Fruit fly (Drosophila melanogaster) whole organism, wandering third instar larva: Measurements from ENCODE around the gene CG31922.

ENCODE experiments used
- CG32264 ChIP-seq: fragments of 200-800 bp; sonication (Bioruptor generic); optimal IDR thresholded peaks from 2 replicates; lab custom pipeline; 2016; ENCODE audit warnings: missing biosample characterization, missing genetic modification characterization
- CG9705 ChIP-seq: fragments of 200-800 bp; sonication (Bioruptor generic); optimal IDR thresholded peaks from 2 replicates; lab custom pipeline; 2018; ENCODE audit warnings: missing biosample characterization, mild to moderate bottlenecking, missing genetic modification characterization
- CrebA ChIP-seq: fragments of 200-800 bp; sonication (Bioruptor generic); optimal IDR thresholded peaks from 2 replicates; lab custom pipeline; 2016; ENCODE audit warnings: missing biosample characterization, mild to moderate bottlenecking, missing genetic modification characterization, borderline replicate concordance
- Dif ChIP-seq: fragments of 200-275, 200-300 bp; sonication (Bioruptor generic); optimal IDR thresholded peaks from 2 replicates; lab custom pipeline; 2018; ENCODE audit warnings: missing biosample characterization, missing genetic modification characterization; ENCODE audit not compliant: partially characterized antibody
- GATAd ChIP-seq: sonication (Bioruptor generic); optimal IDR thresholded peaks from 2 replicates; lab custom pipeline; 2016; ENCODE audit warnings: missing biosample characterization, missing genetic modification characterization
- HLH106 ChIP-seq: fragments of 200-800 bp; optimal IDR thresholded peaks from 3 replicates; lab custom pipeline; 2019; ENCODE audit warnings: missing biosample characterization, mild to moderate bottlenecking, missing genetic modification characterization, moderate library complexity
- Hnf4 ChIP-seq: fragments of 200-800 bp; sonication (Bioruptor generic); optimal IDR thresholded peaks from 2 replicates; lab custom pipeline; 2016; ENCODE audit warnings: missing biosample characterization, mild to moderate bottlenecking, missing genetic modification characterization
- Hr78 ChIP-seq: fragments of >200 bp; optimal IDR thresholded peaks from 2 replicates; lab custom pipeline; 2017; ENCODE audit warnings: missing biosample characterization, missing genetic modification characterization
- Jra ChIP-seq: sonication (Bioruptor generic); optimal IDR thresholded peaks from 2 replicates; lab custom pipeline; 2016; ENCODE audit warnings: missing biosample characterization, missing genetic modification characterization
- Mio ChIP-seq: sonication (Bioruptor generic); optimal IDR thresholded peaks from 2 replicates; lab custom pipeline; 2016; ENCODE audit warnings: missing biosample characterization, missing genetic modification characterization
- Myc ChIP-seq: fragments of >200 bp; optimal IDR thresholded peaks from 2 replicates; lab custom pipeline; 2017
- OdsH ChIP-seq: fragments of 200-800 bp; sonication (Bioruptor generic); optimal IDR thresholded peaks from 2 replicates; lab custom pipeline; 2016; ENCODE audit warnings: missing biosample characterization, mild to moderate bottlenecking, missing genetic modification characterization
- Rel ChIP-seq, 2 experiments: fragments of 200-800 bp; sonication (Bioruptor generic) in 1 of 2; optimal IDR thresholded peaks; 2 replicates in 1 of 2; 3 replicates in 1 of 2; lab custom pipeline; 2016 to 2019; ENCODE audit warnings: mild to moderate bottlenecking in 2 of 2, missing biosample characterization in 2 of 2, missing genetic modification characterization in 2 of 2, moderate library complexity in 1 of 2
- Sp1 ChIP-seq: fragments of 200-800 bp; sonication (Bioruptor generic); optimal IDR thresholded peaks from 3 replicates; lab custom pipeline; 2019; ENCODE audit warnings: missing biosample characterization, mild to moderate bottlenecking, missing genetic modification characterization, moderate library complexity
- Vsx2 ChIP-seq: fragments of 200-300, 225-300 bp; sonication (Bioruptor generic); optimal IDR thresholded peaks from 2 replicates; lab custom pipeline; 2018; ENCODE audit warnings: missing biosample characterization, missing genetic modification characterization; ENCODE audit not compliant: partially characterized antibody
- br ChIP-seq: fragments of 200-800 bp; sonication (Bioruptor generic); optimal IDR thresholded peaks from 2 replicates; lab custom pipeline; 2016; ENCODE audit warnings: missing biosample characterization, missing genetic modification characterization
- brk ChIP-seq: fragments of 200-800 bp; sonication (Bioruptor generic); optimal IDR thresholded peaks from 2 replicates; lab custom pipeline; 2016; ENCODE audit warnings: missing biosample characterization, mild to moderate bottlenecking, missing genetic modification characterization
- dl ChIP-seq, 2 experiments: fragments of 175-275, 200-275 bp in 1 of 2; fragments of 200-275 bp in 1 of 2; sonication (Bioruptor generic); optimal IDR thresholded peaks; lab custom pipeline; 2018; ENCODE audit warnings: mild to moderate bottlenecking in 2 of 2, missing biosample characterization in 2 of 2, missing genetic modification characterization in 2 of 2, moderate library complexity in 2 of 2; ENCODE audit not compliant: partially characterized antibody in 2 of 2, insufficient read depth in 1 of 2
- dmrt93B ChIP-seq: fragments of 200-800 bp; sonication (Bioruptor generic); optimal IDR thresholded peaks from 2 replicates; lab custom pipeline; 2018; ENCODE audit warnings: missing biosample characterization, mild to moderate bottlenecking, missing genetic modification characterization
- dsf ChIP-seq: sonication (Bioruptor generic); optimal IDR thresholded peaks from 2 replicates; lab custom pipeline; 2016; ENCODE audit warnings: missing biosample characterization, missing genetic modification characterization, borderline replicate concordance
- ey ChIP-seq: fragments of 200-800 bp; sonication (Bioruptor generic); optimal IDR thresholded peaks from 2 replicates; lab custom pipeline; 2016; ENCODE audit warnings: missing biosample characterization, missing genetic modification characterization
- foxo ChIP-seq, 2 experiments: fragments of 200-800 bp; sonication (Bioruptor generic); optimal IDR thresholded peaks; 2 replicates in 1 of 2; 3 replicates in 1 of 2; lab custom pipeline; 2016 to 2017; ENCODE audit warnings: missing biosample characterization in 2 of 2, missing genetic modification characterization in 2 of 2
- fru ChIP-seq: fragments of 200-800 bp; sonication (Bioruptor generic); optimal IDR thresholded peaks from 3 replicates; lab custom pipeline; 2016; ENCODE audit warnings: missing biosample characterization, mild to moderate bottlenecking, missing genetic modification characterization
- h ChIP-seq: fragments of 200-800 bp; sonication (Bioruptor generic); optimal IDR thresholded peaks from 3 replicates; lab custom pipeline; 2016; ENCODE audit warnings: missing biosample characterization, mild to moderate bottlenecking, missing genetic modification characterization
- jim ChIP-seq: fragments of 175-275, 200-325 bp; sonication (Bioruptor generic); optimal IDR thresholded peaks from 2 replicates; lab custom pipeline; 2016; ENCODE audit warnings: missing biosample characterization, mild to moderate bottlenecking, missing genetic modification characterization
- lola ChIP-seq: fragments of >200 bp; optimal IDR thresholded peaks from 2 replicates; lab custom pipeline; 2017; ENCODE audit warnings: missing biosample characterization, missing genetic modification characterization
- pan ChIP-seq: fragments of >200 bp; optimal IDR thresholded peaks from 2 replicates; lab custom pipeline; 2017
- psq ChIP-seq: fragments of 200-800 bp; sonication (Bioruptor generic); optimal IDR thresholded peaks from 3 replicates; lab custom pipeline; 2017; ENCODE audit warnings: missing biosample characterization, mild to moderate bottlenecking, missing genetic modification characterization, moderate library complexity
- rgr ChIP-seq: fragments of 200-800 bp; sonication (Bioruptor generic); optimal IDR thresholded peaks from 3 replicates; lab custom pipeline; 2016; ENCODE audit warnings: missing biosample characterization, mild to moderate bottlenecking, missing genetic modification characterization
- sv ChIP-seq: fragments of 200-800 bp; sonication (Bioruptor generic); optimal IDR thresholded peaks from 3 replicates; lab custom pipeline; 2016; ENCODE audit warnings: missing biosample characterization, missing genetic modification characterization
- tai ChIP-seq: sonication (Bioruptor generic); optimal IDR thresholded peaks from 2 replicates; lab custom pipeline; 2016; ENCODE audit warnings: missing biosample characterization, missing genetic modification characterization
- woc ChIP-seq: sonication (Bioruptor generic); optimal IDR thresholded peaks from 2 replicates; lab custom pipeline; 2016; ENCODE audit warnings: missing biosample characterization, mild to moderate bottlenecking, missing genetic modification characterization

CG31922 gene

dm6 chr2L:1143286-1143685 lies 26.7 kb upstream of the CG31922 start:
- TF ChIP-seq Dif (GFP tag; lab: Kevin White, UChicago) (no peak), GATAd (GFP tag; lab: Kevin White, UChicago) (no peak), CG32264 (GFP tag; lab: Kevin White, UChicago) (no peak), Rel (GFP tag; optimal IDR thresholded peaks at IDR 0.05; lab: Kevin White, UChicago) (no peak), Rel (tag; optimal IDR thresholded peaks at IDR 0.05; lab: Kevin White, UChicago) (no peak), Myc (no peak)

dm6 chr2L:1144371-1145360 lies 25.3 kb upstream of the CG31922 start:
- peak; percentile 91 for TF ChIP-seq fru (GFP tag; lab: Kevin White, UChicago)
- no peak for TF ChIP-seq jim (GFP tag; lab: Kevin White, UChicago)
- TF ChIP-seq foxo (GFP tag; optimal IDR thresholded peaks at IDR 0.05; lab: Kevin White, UChicago), result peak; percentile 80 to 94
- TF ChIP-seq dl (GFP tag; optimal IDR thresholded peaks at IDR 0.05; lab: Kevin White, UChicago; ENCODE audit: insufficient read depth in 1 of 2, partially characterized antibody in 2 of 2), result no peak
- TF ChIP-seq h (GFP tag; lab: Kevin White, UChicago), result peak; percentile 96
- TF ChIP-seq CG32264 (GFP tag; lab: Kevin White, UChicago), result peak; percentile 75
- TF ChIP-seq Dif (GFP tag; lab: Kevin White, UChicago), result no peak
- TF ChIP-seq rgr (GFP tag; lab: Kevin White, UChicago), result peak; percentile 93
- TF ChIP-seq CG9705, result peak; percentile 41
- TF ChIP-seq Myc, result no peak
- peak; percentile 91 for TF ChIP-seq HLH106 (tag; lab: Kevin White, UChicago)
- peak; percentile 47 for TF ChIP-seq Rel (GFP tag; optimal IDR thresholded peaks at IDR 0.05; lab: Kevin White, UChicago)
- peak; percentile 66 for TF ChIP-seq Rel (tag; optimal IDR thresholded peaks at IDR 0.05; lab: Kevin White, UChicago)
- TF ChIP-seq Jra, result peak; percentile 64
- TF ChIP-seq sv (GFP tag; lab: Kevin White, UChicago), result peak; percentile 40
- peak; percentile 93 for TF ChIP-seq Sp1
- TF ChIP-seq GATAd (GFP tag; lab: Kevin White, UChicago), result no peak
- TF ChIP-seq Hnf4, result no peak
- no peak for TF ChIP-seq dsf (GFP tag; lab: Kevin White, UChicago)
- TF ChIP-seq psq, result peak; percentile 82
- TF ChIP-seq woc, result no peak
- TF ChIP-seq OdsH (GFP tag; lab: Kevin White, UChicago), result peak; percentile 92
- TF ChIP-seq Hr78 (GFP tag; lab: Kevin White, UChicago), result no peak
- no peak for TF ChIP-seq brk
- no peak for TF ChIP-seq lola (GFP tag; lab: Kevin White, UChicago)
- no peak for TF ChIP-seq Vsx2 (GFP tag; lab: Kevin White, UChicago)
- TF ChIP-seq br (GFP tag; lab: Kevin White, UChicago), result peak; percentile 89
- TF ChIP-seq dmrt93B (GFP tag; lab: Kevin White, UChicago), result peak; percentile 83
- TF ChIP-seq pan (lab: Kevin White, UChicago), result no peak
- peak; percentile 93 for TF ChIP-seq ey (GFP tag; lab: Kevin White, UChicago)
- peak; percentile 55 for TF ChIP-seq Mio (GFP tag; lab: Kevin White, UChicago)

- TF ChIP-seq jim (GFP tag; lab: Kevin White, UChicago), result no peak
- no peak for TF ChIP-seq br (GFP tag; lab: Kevin White, UChicago)
- TF ChIP-seq CG32264 (GFP tag; lab: Kevin White, UChicago), result no peak
- no peak for TF ChIP-seq Dif (GFP tag; lab: Kevin White, UChicago)
- no peak for TF ChIP-seq Vsx2 (GFP tag; lab: Kevin White, UChicago)
- TF ChIP-seq CG9705, result no peak
- no peak for TF ChIP-seq Rel (GFP tag; optimal IDR thresholded peaks at IDR 0.05; lab: Kevin White, UChicago)
- no peak for TF ChIP-seq Rel (tag; optimal IDR thresholded peaks at IDR 0.05; lab: Kevin White, UChicago)
- no peak for TF ChIP-seq GATAd (GFP tag; lab: Kevin White, UChicago)
- TF ChIP-seq tai (GFP tag; lab: Kevin White, UChicago), result no peak
- TF ChIP-seq psq, result no peak
- no peak for TF ChIP-seq CrebA
- TF ChIP-seq woc, result no peak
- no peak for TF ChIP-seq HLH106 (tag; lab: Kevin White, UChicago)
These were observed 22.3 kb upstream of the CG31922 start for dm6 chr2L:1147656-1148055.
